Worm (Caenorhabditis elegans) whole organism, late embryonic: Measurements from ENCODE around the gene C16C8.20.
A peak's percentile ranks its signal among the peaks of the same experiment; 100 is the strongest.

Experiments used
- C08G9.2 ChIP-seq: sonication (generic microtip); optimal IDR thresholded peaks from 2 replicates; lab custom pipeline; 2016; ENCODE audit warnings: mild to moderate bottlenecking, missing genetic modification characterization, moderate library complexity, missing compliant biosample characterization
- K02D7.2 ChIP-seq: sonication (generic microtip); optimal IDR thresholded peaks from 2 replicates; lab custom pipeline; 2017; ENCODE audit warnings: mild to moderate bottlenecking, missing genetic modification characterization, missing compliant biosample characterization
- K09A11.1 ChIP-seq: sonication (generic microtip); optimal IDR thresholded peaks from 2 replicates; lab custom pipeline; 2017; ENCODE audit warnings: antibody characterized with exemption, mild to moderate bottlenecking, missing genetic modification characterization, missing compliant biosample characterization; ENCODE audit not compliant: insufficient read depth
- Y22D7AL.16 ChIP-seq: sonication (generic microtip); optimal IDR thresholded peaks from 2 replicates; lab custom pipeline; 2016; ENCODE audit warnings: missing genetic modification characterization, missing compliant biosample characterization
- ahr-1 ChIP-seq: sonication (generic microtip); optimal IDR thresholded peaks from 2 replicates; lab custom pipeline; 2016; ENCODE audit warnings: missing genetic modification characterization, missing compliant biosample characterization
- ceh-14 ChIP-seq: sonication (generic microtip); optimal IDR thresholded peaks from 2 replicates; lab custom pipeline; 2016; ENCODE audit warnings: missing genotype, missing genetic modification characterization, missing compliant biosample characterization
- ceh-18 ChIP-seq: sonication (generic microtip); optimal IDR thresholded peaks from 2 replicates; lab custom pipeline; 2016; ENCODE audit warnings: missing genetic modification characterization, missing compliant biosample characterization
- ceh-19 ChIP-seq: fragments of 200-800 bp; sonication (Bioruptor generic); optimal IDR thresholded peaks from 2 replicates; lab custom pipeline; 2018; ENCODE audit warnings: mild to moderate bottlenecking, missing genetic modification characterization, missing compliant biosample characterization
- ceh-24 ChIP-seq: sonication (generic microtip); optimal IDR thresholded peaks from 2 replicates; lab custom pipeline; 2016; ENCODE audit warnings: mild to moderate bottlenecking, missing genetic modification characterization, missing compliant biosample characterization
- ceh-48 ChIP-seq: sonication (generic microtip); optimal IDR thresholded peaks from 2 replicates; lab custom pipeline; 2016; ENCODE audit warnings: missing genetic modification characterization, inconsistent platforms, missing compliant biosample characterization
- ceh-6 ChIP-seq: fragments of 200-800 bp; sonication (Bioruptor generic); optimal IDR thresholded peaks from 2 replicates; lab custom pipeline; 2018; ENCODE audit warnings: mild to moderate bottlenecking, missing genetic modification characterization, missing compliant biosample characterization
- ceh-9 ChIP-seq: sonication (generic microtip); optimal IDR thresholded peaks from 2 replicates; lab custom pipeline; 2016; ENCODE audit warnings: mild to moderate bottlenecking, missing genetic modification characterization, inconsistent platforms, missing compliant biosample characterization
- dmd-4 ChIP-seq: sonication (generic microtip); optimal IDR thresholded peaks from 2 replicates; lab custom pipeline; 2016; ENCODE audit warnings: borderline replicate concordance, missing genetic modification characterization, missing compliant biosample characterization
- ets-4 ChIP-seq: sonication (generic microtip); optimal IDR thresholded peaks from 2 replicates; lab custom pipeline; 2016; ENCODE audit warnings: missing genetic modification characterization, missing compliant biosample characterization
- fax-1 ChIP-seq: sonication (generic microtip); optimal IDR thresholded peaks from 2 replicates; lab custom pipeline; 2016; ENCODE audit warnings: missing genotype, missing genetic modification characterization, missing compliant biosample characterization
- fkh-10 ChIP-seq: fragments of 150-350 bp; optimal IDR thresholded peaks from 2 replicates; lab custom pipeline; 2014; ENCODE audit warnings: missing biosample characterization, missing genetic modification reagents, missing genetic modification characterization
- hlh-15 ChIP-seq: sonication (generic microtip); optimal IDR thresholded peaks from 2 replicates; lab custom pipeline; 2016; ENCODE audit warnings: missing genetic modification characterization, missing compliant biosample characterization
- hlh-30 ChIP-seq: sonication (generic microtip); optimal IDR thresholded peaks from 2 replicates; lab custom pipeline; 2017; ENCODE audit warnings: antibody characterized with exemption, missing genetic modification characterization, missing compliant biosample characterization; ENCODE audit not compliant: insufficient read depth
- hlh-8 ChIP-seq: sonication (generic microtip); optimal IDR thresholded peaks from 2 replicates; lab custom pipeline; 2016; ENCODE audit warnings: missing genotype, missing genetic modification characterization, missing compliant biosample characterization
- lim-6 ChIP-seq: sonication (generic microtip); optimal IDR thresholded peaks from 2 replicates; lab custom pipeline; 2016; ENCODE audit warnings: missing genetic modification characterization, missing compliant biosample characterization
- nfya-1 ChIP-seq: sonication (generic microtip); optimal IDR thresholded peaks from 2 replicates; lab custom pipeline; 2017; ENCODE audit warnings: missing genetic modification characterization, mild to moderate bottlenecking, missing compliant biosample characterization, antibody characterized with exemption, moderate library complexity
- npax-4 ChIP-seq: sonication (generic microtip); optimal IDR thresholded peaks from 2 replicates; lab custom pipeline; 2016; ENCODE audit warnings: missing genetic modification characterization, missing compliant biosample characterization
- odd-2 ChIP-seq: sonication (generic microtip); optimal IDR thresholded peaks from 2 replicates; lab custom pipeline; 2017; ENCODE audit warnings: antibody characterized with exemption, mild to moderate bottlenecking, missing genetic modification characterization, missing compliant biosample characterization
- pat-9 ChIP-seq: fragments of 200-800 bp; sonication (Bioruptor generic); optimal IDR thresholded peaks from 2 replicates; lab custom pipeline; 2018; ENCODE audit warnings: mild to moderate bottlenecking, missing genetic modification characterization, moderate library complexity, missing compliant biosample characterization
- pha-2 ChIP-seq: sonication (generic microtip); optimal IDR thresholded peaks from 2 replicates; lab custom pipeline; 2017; ENCODE audit warnings: mild to moderate bottlenecking, missing genetic modification characterization, missing compliant biosample characterization
- ref-2 ChIP-seq: sonication (generic microtip); optimal IDR thresholded peaks from 2 replicates; lab custom pipeline; 2016; ENCODE audit warnings: missing genetic modification characterization, missing compliant biosample characterization
- sox-2 ChIP-seq: fragments of 200-800 bp; sonication (Bioruptor generic); IDR thresholded peaks from 2 replicates; pipeline ENCODE4 v1.3.6; 2022; ENCODE audit warnings: missing genetic modification reagents, missing genetic modification characterization, missing compliant biosample characterization
- sox-4 ChIP-seq: sonication (generic microtip); optimal IDR thresholded peaks from 2 replicates; lab custom pipeline; 2017; ENCODE audit warnings: mild to moderate bottlenecking, missing genetic modification characterization, inconsistent platforms, missing compliant biosample characterization
- syd-9 ChIP-seq: sonication (generic microtip); optimal IDR thresholded peaks from 2 replicates; lab custom pipeline; 2016; ENCODE audit warnings: mild to moderate bottlenecking, missing genetic modification characterization, moderate library complexity, missing compliant biosample characterization
- tbx-2 ChIP-seq: sonication (generic microtip); optimal IDR thresholded peaks from 2 replicates; lab custom pipeline; 2016; ENCODE audit warnings: missing genetic modification characterization, missing compliant biosample characterization
- tbx-7 ChIP-seq: sonication (generic microtip); optimal IDR thresholded peaks from 2 replicates; lab custom pipeline; 2016; ENCODE audit warnings: missing genotype, missing genetic modification characterization, missing compliant biosample characterization
- ttx-3 ChIP-seq: sonication (generic microtip); optimal IDR thresholded peaks from 2 replicates; lab custom pipeline; 2016; ENCODE audit warnings: missing genetic modification reagents, missing genetic modification characterization, missing compliant biosample characterization
- unc-3 ChIP-seq, 2 experiments: fragments of 200-800 bp in 1 of 2; sonication (Bioruptor generic) in 1 of 2; sonication (generic microtip) in 1 of 2; conservative IDR thresholded peaks in 1 of 2; optimal IDR thresholded peaks in 1 of 2; 2 replicates each; pipeline versions ENCODE4 v1.3.6 to Lab custom; 2016 to 2022; ENCODE audit warnings: missing compliant biosample characterization in 2 of 2, missing genetic modification characterization in 2 of 2, missing genetic modification reagents in 1 of 2
- unc-55 ChIP-seq: sonication (generic microtip); optimal IDR thresholded peaks from 2 replicates; lab custom pipeline; 2017; ENCODE audit warnings: missing biosample characterization, missing genetic modification reagents, missing genetic modification characterization
- unc-86 ChIP-seq: sonication (generic microtip); optimal IDR thresholded peaks from 2 replicates; lab custom pipeline; 2016; ENCODE audit warnings: missing genetic modification characterization, missing compliant biosample characterization
- zip-5 ChIP-seq: sonication (generic microtip); optimal IDR thresholded peaks from 2 replicates; lab custom pipeline; 2016; ENCODE audit warnings: missing genetic modification characterization, missing compliant biosample characterization
- ztf-16 ChIP-seq: sonication (generic microtip); optimal IDR thresholded peaks from 2 replicates; lab custom pipeline; 2017; ENCODE audit warnings: missing genetic modification characterization, missing compliant biosample characterization

Gene C16C8.20

ce11 chrII:3416528-3416927 is 30.2 kb upstream of the C16C8.20 start, which contains the start of gene nep-6:
TSS of gene nep-6 (plus strand) at chrII:3416828.
- TF ChIP-seq sox-2 (GFP tag; lab: Robert Waterston, UW) (no peak), ahr-1 (no peak), fax-1 (tag; lab: Kevin White, UChicago) (no peak), fkh-10 (GFP tag; lab: Kevin White, UChicago) (no peak), npax-4 (tag; lab: Kevin White, UChicago) (no peak), C08G9.2 (tag; lab: Kevin White, UChicago) (no peak), hlh-30 (tag; lab: Kevin White, UChicago) (no peak), odd-2 (no peak), K02D7.2 (tag; lab: Kevin White, UChicago) (no peak)

DNA sequence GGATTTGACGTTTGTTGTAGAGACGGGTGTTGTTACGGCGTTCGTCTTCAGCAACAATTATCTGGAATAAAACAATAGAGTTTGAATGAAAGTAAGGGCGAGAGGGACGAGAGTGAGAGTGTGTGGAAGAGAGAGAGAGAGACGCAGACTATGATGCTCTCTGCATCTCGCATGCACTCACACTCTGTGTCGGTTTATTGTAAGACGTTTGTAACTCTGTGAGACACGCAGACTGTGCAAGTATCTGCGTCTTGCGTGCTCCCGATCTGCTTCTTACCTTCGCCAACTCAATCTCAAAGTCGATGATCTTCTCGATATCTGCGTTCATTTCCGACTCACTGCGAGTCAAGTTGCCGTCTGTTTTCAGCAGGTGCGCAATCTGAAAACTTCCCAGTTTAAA is 23.8 kb upstream of the C16C8.20 start:
- no peak for TF ChIP-seq ceh-48 (tag; lab: Kevin White, UChicago)
- TF ChIP-seq ttx-3: no peak
- no peak for TF ChIP-seq ceh-24 (tag; lab: Kevin White, UChicago)
- TF ChIP-seq C08G9.2 (tag; lab: Kevin White, UChicago): no peak
- no peak for TF ChIP-seq syd-9
- TF ChIP-seq hlh-8 (tag; lab: Kevin White, UChicago): no peak
- TF ChIP-seq unc-55 (GFP tag; lab: Kevin White, UChicago): no peak
- TF ChIP-seq dmd-4 (tag; lab: Kevin White, UChicago): no peak
- no peak for TF ChIP-seq ceh-9 (tag; lab: Kevin White, UChicago)
- no peak for TF ChIP-seq ceh-14 (tag; lab: Kevin White, UChicago)
- no peak for TF ChIP-seq pha-2
- no peak for TF ChIP-seq lim-6
- no peak for TF ChIP-seq K02D7.2 (tag; lab: Kevin White, UChicago)
- TF ChIP-seq ceh-6 (GFP tag; lab: Kevin White, UChicago): no peak
- no peak for TF ChIP-seq sox-2 (GFP tag; lab: Robert Waterston, UW)
- no peak for TF ChIP-seq hlh-15 (tag; lab: Kevin White, UChicago)
- no peak for TF ChIP-seq tbx-2 (tag; lab: Kevin White, UChicago)
- TF ChIP-seq ztf-16: no peak
- no peak for TF ChIP-seq ceh-18 (tag; lab: Kevin White, UChicago)
- TF ChIP-seq tbx-7 (tag; lab: Kevin White, UChicago): no peak

ce11 chrII:3425433-3425832 is 21.3 kb upstream of the C16C8.20 start, which contains the start of gene nep-11:
TSS of gene nep-11 (minus strand) at chrII:3425533.
- TF ChIP-seq zip-5 (tag; lab: Kevin White, UChicago) (no peak), K09A11.1 (tag; lab: Kevin White, UChicago) (no peak)

- TF ChIP-seq pat-9 (tag; lab: Kevin White, UChicago) (no peak), nfya-1 (tag; lab: Kevin White, UChicago) (peak; percentile 8), hlh-30 (tag; lab: Kevin White, UChicago) (peak; percentile 28), ceh-19 (GFP tag; lab: Kevin White, UChicago) (peak; percentile 49), sox-4 (tag; lab: Kevin White, UChicago) (peak; percentile 17), ref-2 (tag; lab: Kevin White, UChicago) (no peak), ets-4 (tag; lab: Kevin White, UChicago) (no peak), Y22D7AL.16 (tag; lab: Kevin White, UChicago) (no peak), unc-3 (GFP tag; conservative IDR thresholded peaks at IDR 0.05; lab: Robert Waterston, UW) (no peak), unc-3 (tag; optimal IDR thresholded peaks at IDR 0.05; lab: Kevin White, UChicago) (peak; percentile 11), unc-86 (tag; lab: Kevin White, UChicago) (no peak), pha-2 (no peak), ceh-48 (tag; lab: Kevin White, UChicago) (peak; percentile 85)
Observed at ce11 chrII:3428158-3428704, 18.5 kb upstream of the C16C8.20 start.
